Worm (Caenorhabditis elegans) whole organism, midembryonic: Measurements from ENCODE around the gene npr-43.

Source experiments
- med-1 ChIP-seq: sonication (generic microtip); optimal IDR thresholded peaks from 2 replicates; lab custom pipeline; 2017; ENCODE audit warnings: missing genetic modification characterization, mild to moderate bottlenecking, missing compliant biosample characterization, antibody characterized with exemption, missing genetic modification reagents; ENCODE audit not compliant: insufficient read depth
- ztf-29 ChIP-seq: fragments of 200-800 bp; sonication (Bioruptor generic); IDR thresholded peaks from 2 replicates; pipeline ENCODE4 v1.3.6; 2022; ENCODE audit warnings: missing genetic modification reagents, missing genetic modification characterization, missing compliant biosample characterization

ce11 chrV:14405647-14406046 is 26.8 kb upstream of the npr-43 start:
- TF ChIP-seq med-1 (GFP tag; lab: Kevin White, UChicago) (no peak), ztf-29 (GFP tag; lab: Robert Waterston, UW) (no peak)
